Fruit fly (Drosophila melanogaster): ENCODE results near the gene Nep5.

Gene Nep5

DNA sequence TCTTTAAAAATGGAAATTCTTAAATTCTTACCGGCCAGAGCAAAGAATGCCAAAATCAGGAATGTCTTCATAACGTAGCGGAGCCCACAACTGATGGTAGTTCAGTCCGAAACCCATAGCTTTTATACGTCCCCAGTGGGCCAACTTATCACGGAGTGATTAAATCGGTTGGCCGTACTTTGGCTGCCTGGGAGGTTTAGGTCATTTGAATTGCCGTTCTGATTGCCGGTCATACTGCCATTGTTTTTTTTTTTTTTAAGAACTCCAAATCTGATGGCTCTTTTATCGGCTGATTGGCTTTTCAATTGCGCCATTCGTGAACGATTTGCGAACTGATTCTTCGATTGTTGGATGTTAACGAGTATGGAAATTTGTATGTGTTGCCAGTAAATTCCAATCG, 40.9 kb downstream of the Nep5 start, which contains the start of gene CG6277:
TSS of gene CG6277 (minus strand) at position 101 of the 400 bp plus-strand sequence.
- TF ChIP-seq CTCF (optimal IDR thresholded peaks at IDR 0.05) (no peak), CG8478 (optimal IDR thresholded peaks at IDR 0.05) (no peak)

DNA sequence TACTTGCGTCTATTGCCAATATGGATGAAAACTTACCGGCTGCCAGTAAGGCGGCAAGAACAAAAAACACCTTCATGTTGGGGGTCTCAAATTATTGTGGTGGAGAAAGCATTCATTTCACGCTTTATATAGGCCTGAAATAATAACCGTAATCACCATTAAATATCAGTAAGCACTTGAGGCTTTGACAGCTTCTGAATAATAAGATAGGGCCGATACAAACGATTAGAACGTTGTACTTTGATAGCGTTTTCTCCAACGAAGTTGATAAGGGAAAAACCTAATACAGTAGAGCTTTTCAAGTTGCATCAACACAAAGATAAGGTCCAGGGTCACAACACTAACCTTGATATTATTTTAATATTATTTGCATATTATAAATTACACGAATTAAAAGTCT, 42.7 kb downstream of the Nep5 start, which contains the start of gene CG6283:
TSS of gene CG6283 (minus strand) at position 101 of the 400 bp plus-strand sequence.
- TF ChIP-seq CG8478 (optimal IDR thresholded peaks at IDR 0.05) (no peak), CTCF (optimal IDR thresholded peaks at IDR 0.05) (no peak)

DNA sequence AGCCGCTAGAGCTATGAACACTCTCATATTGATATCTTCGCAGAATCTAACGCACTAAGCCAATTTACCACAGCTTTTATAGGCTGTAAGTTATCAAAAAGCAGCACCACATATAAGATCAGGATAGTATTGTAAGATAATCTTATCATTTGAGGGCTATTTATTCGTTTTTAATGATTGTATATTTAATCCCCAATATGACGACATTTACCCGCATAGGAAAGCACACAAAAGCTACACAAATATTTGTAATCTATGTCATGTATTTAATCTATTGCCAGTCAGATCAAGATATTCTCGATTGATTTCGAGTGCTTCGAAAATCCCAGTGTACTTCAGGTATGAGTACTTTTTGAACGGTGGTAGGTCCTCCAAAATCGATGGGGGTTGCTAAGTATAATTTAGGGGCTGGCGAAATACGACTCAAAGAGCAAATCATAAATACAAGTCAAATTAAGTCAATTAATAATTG, 44.3 kb downstream of the Nep5 start, which contains the start of gene CG17191:
TSS of gene CG17191 (minus strand) at position 51 of the 472 bp plus-strand sequence.
- TF ChIP-seq CG8478 (optimal IDR thresholded peaks at IDR 0.05) (no peak), CTCF (optimal IDR thresholded peaks at IDR 0.05) (no peak)

DNA sequence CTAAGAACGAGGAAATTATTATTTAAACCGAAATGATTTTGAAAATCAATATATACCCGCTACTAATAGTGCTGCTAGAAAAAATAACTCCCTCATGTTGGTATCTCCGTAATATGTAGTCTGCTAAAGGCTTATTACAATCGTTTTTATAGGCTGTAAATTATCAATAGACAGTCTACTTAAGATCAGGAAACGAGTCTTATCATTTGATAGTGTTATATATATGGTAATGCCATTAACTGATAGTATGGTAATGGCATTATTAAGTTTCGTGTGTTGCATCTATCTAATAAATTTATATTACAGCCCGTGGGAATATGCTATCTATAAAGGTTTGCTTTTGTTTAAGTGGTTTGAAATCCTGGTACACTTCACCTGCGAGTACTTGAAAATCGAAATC, 45.8 kb downstream of the Nep5 start, which contains the start of gene CG17192:
TSS of gene CG17192 (minus strand) at position 101 of the 400 bp plus-strand sequence.
- TF ChIP-seq CG8478 (optimal IDR thresholded peaks at IDR 0.05) (no peak), CTCF (optimal IDR thresholded peaks at IDR 0.05) (no peak)
